Worm (Caenorhabditis elegans): ENCODE measurements around the gene C02F4.5.
A peak's percentile ranks its signal among the peaks of the same experiment; 100 is the strongest.

The C02F4.5 gene

DNA sequence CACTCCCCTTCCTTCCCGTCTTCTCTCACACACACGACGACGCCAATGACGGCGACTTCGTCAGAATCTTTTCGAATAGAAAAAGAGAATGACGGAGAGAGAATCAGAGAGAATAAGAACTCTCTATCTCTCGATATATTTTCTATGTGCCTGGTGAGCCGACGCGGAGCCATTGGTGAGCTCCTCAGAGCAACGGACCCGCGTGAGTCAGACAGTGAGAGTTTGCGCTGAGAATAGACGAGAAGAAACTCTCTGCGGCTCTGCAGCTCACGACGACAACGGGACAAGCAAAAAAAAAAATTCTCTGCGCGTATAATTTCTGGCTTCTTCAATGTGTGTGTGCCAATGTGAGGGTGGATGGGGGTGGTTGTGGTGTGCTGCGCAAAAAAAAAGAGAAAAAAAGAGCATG is 24.0 kb downstream of the C02F4.5 start (continued):
- peak; percentile 42 for TF ChIP-seq nhr-11 (tag; optimal IDR thresholded peaks at IDR 0.05)
- TF ChIP-seq vab-7 (GFP tag; IDR thresholded peaks at IDR 0.05), result peak; percentile 43
- TF ChIP-seq lin-15B (tag; optimal IDR thresholded peaks at IDR 0.05), result no peak
- TF ChIP-seq daf-8 (GFP tag; IDR thresholded peaks at IDR 0.05), result no peak
- TF ChIP-seq T20F7.1 (GFP tag; optimal IDR thresholded peaks at IDR 0.05), result no peak
- no peak for TF ChIP-seq F26F4.8 (GFP tag; conservative IDR thresholded peaks at IDR 0.05)
- no peak for TF ChIP-seq tag-97 (GFP tag; IDR thresholded peaks at IDR 0.05)
- TF ChIP-seq Y5F2A.4 (GFP tag; optimal IDR thresholded peaks at IDR 0.05), result no peak
- TF ChIP-seq madf-5 (GFP tag; IDR thresholded peaks at IDR 0.05), result no peak
- no peak for TF ChIP-seq nhr-48 (tag; optimal IDR thresholded peaks at IDR 0.05)
- TF ChIP-seq F10B5.3 (tag; optimal IDR thresholded peaks at IDR 0.05), result no peak
- TF ChIP-seq lin-1 (GFP tag; IDR thresholded peaks at IDR 0.05), result no peak
- peak; percentile 31 for TF ChIP-seq mes-2 (tag; optimal IDR thresholded peaks at IDR 0.05; ENCODE audit: poor library complexity, severe bottlenecking)
- TF ChIP-seq lin-13 (GFP tag; optimal IDR thresholded peaks at IDR 0.05), result no peak
- no peak for TF ChIP-seq ceh-82 (tag; optimal IDR thresholded peaks at IDR 0.05)
- peak; percentile 82 for TF ChIP-seq mep-1 (tag; optimal IDR thresholded peaks at IDR 0.05)
- no peak for TF ChIP-seq ces-1 (GFP tag; optimal IDR thresholded peaks at IDR 0.05)
- no peak for TF ChIP-seq ceh-44 (GFP tag; IDR thresholded peaks at IDR 0.05)
- peak in 1 of 2 experiments; percentile 54 for TF ChIP-seq mdl-1 (tag; optimal IDR thresholded peaks at IDR 0.05)
- no peak for TF ChIP-seq T26A8.4 (GFP tag; IDR thresholded peaks at IDR 0.05)
- no peak for TF ChIP-seq egl-27 (tag; optimal IDR thresholded peaks at IDR 0.05)
- TF ChIP-seq Y75B8A.6 (GFP tag; IDR thresholded peaks at IDR 0.05), result no peak
- peak in 1 of 2 experiments; percentile 69 for TF ChIP-seq unc-62 (GFP tag; optimal IDR thresholded peaks at IDR 0.05 in 1 of 2)
- TF ChIP-seq unc-62 (tag; optimal IDR thresholded peaks at IDR 0.05), result no peak
- TF ChIP-seq unc-130 (GFP tag; optimal IDR thresholded peaks at IDR 0.05), result no peak
- TF ChIP-seq madf-9 (GFP tag; conservative IDR thresholded peaks at IDR 0.05), result no peak
- TF ChIP-seq lir-3 (tag; optimal IDR thresholded peaks at IDR 0.05), result no peak
- TF ChIP-seq arid-1 (GFP tag; conservative IDR thresholded peaks at IDR 0.05), result no peak
- TF ChIP-seq nhr-41 (GFP tag; IDR thresholded peaks at IDR 0.05), result no peak
- TF ChIP-seq lim-7 (GFP tag; IDR thresholded peaks at IDR 0.05), result no peak
- 0 out of 2 replicates have a peak, but pooled peaks have one; percentile 4 for TF ChIP-seq mxl-2 (GFP tag; conservative IDR thresholded peaks at IDR 0.05)
- TF ChIP-seq ztf-7 (tag; optimal IDR thresholded peaks at IDR 0.05), result no peak
- TF ChIP-seq lsy-2 (tag; optimal IDR thresholded peaks at IDR 0.05), result peak; percentile 63 to 65
- peak; percentile 50 for TF ChIP-seq hlh-30 (tag; optimal IDR thresholded peaks at IDR 0.05; ENCODE audit: insufficient read depth)
- TF ChIP-seq Y48G9A.11 (GFP tag; IDR thresholded peaks at IDR 0.05), result no peak
- no peak for TF ChIP-seq lin-29 (GFP tag; IDR thresholded peaks at IDR 0.05)
- TF ChIP-seq dmd-6 (GFP tag; IDR thresholded peaks at IDR 0.05), result peak; percentile 29; the same call in 1 of the 2 replicates
- TF ChIP-seq daf-19 (GFP tag; conservative IDR thresholded peaks at IDR 0.05), result no peak
- TF ChIP-seq F49E8.2 (tag; optimal IDR thresholded peaks at IDR 0.05; ENCODE audit: borderline replicate concordance), result no peak
- TF ChIP-seq fkh-10 (GFP tag; optimal IDR thresholded peaks at IDR 0.05), result peak; percentile 63
- no peak for TF ChIP-seq ceh-28 (tag; optimal IDR thresholded peaks at IDR 0.05)
- no peak for TF ChIP-seq lin-38 (GFP tag; IDR thresholded peaks at IDR 0.05)
- TF ChIP-seq rbr-2 (tag; optimal IDR thresholded peaks at IDR 0.05), result peak; percentile 73
- TF ChIP-seq ZK337.2 (GFP tag; IDR thresholded peaks at IDR 0.05), result peak; percentile 100
- TF ChIP-seq saeg-2 (GFP tag; IDR thresholded peaks at IDR 0.05), result no peak
- TF ChIP-seq hif-1 (tag; optimal IDR thresholded peaks at IDR 0.05), result peak in 1 of 2 experiments; percentile 48
- no peak for TF ChIP-seq dve-1 (tag; optimal IDR thresholded peaks at IDR 0.05; ENCODE audit: insufficient read depth)
- TF ChIP-seq nhr-10 (tag; optimal IDR thresholded peaks at IDR 0.05), result no peak
- no peak for TF ChIP-seq spr-1 (tag; optimal IDR thresholded peaks at IDR 0.05)
- TF ChIP-seq snpc-1.2 (GFP tag; IDR thresholded peaks at IDR 0.05), result no peak
- no peak for TF ChIP-seq sdz-12 (GFP tag; optimal IDR thresholded peaks at IDR 0.05)
